Worm (Caenorhabditis elegans): ENCODE measurements around the gene T01B11.1.

DNA sequence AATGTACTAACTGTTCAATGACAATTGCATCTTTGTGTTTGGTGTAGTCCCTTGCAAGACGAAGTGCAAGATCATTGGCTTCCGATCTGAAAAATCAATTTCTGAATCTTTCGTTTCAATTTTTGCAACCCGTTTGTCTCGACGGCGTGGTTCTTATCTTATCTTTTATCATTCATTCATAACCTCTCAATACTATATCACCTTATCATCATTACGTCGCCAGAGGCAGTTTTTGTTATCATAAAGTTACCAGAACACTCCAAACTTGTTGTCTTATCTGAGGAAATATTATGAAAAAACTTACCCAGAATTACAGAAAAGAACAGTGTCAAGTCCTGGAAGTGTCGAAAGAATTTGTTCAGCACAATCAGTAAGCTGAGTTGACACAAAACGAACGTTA is 3.5 kb downstream of the T01B11.1 start:
- TF ChIP-seq F13C5.2 (tag; optimal IDR thresholded peaks at IDR 0.05) (no peak), tbx-37 (GFP tag; conservative IDR thresholded peaks at IDR 0.05) (no peak), tbx-11 (GFP tag; IDR thresholded peaks at IDR 0.05) (no peak), tra-4 (tag; optimal IDR thresholded peaks at IDR 0.05) (no peak), hmbx-1 (tag; optimal IDR thresholded peaks at IDR 0.05) (no peak), ama-1 (optimal IDR thresholded peaks at IDR 0.05) (no peak), ceh-36 (tag; optimal IDR thresholded peaks at IDR 0.05) (no peak), scrt-1 (GFP tag; IDR thresholded peaks at IDR 0.05) (no peak)
